Worm (Caenorhabditis elegans) whole organism, L1 larva: ENCODE measurements around the gene F09F7.5.

Experiments
- C04F5.9 ChIP-seq: sonication (generic microtip); optimal IDR thresholded peaks from 2 replicates; lab custom pipeline; 2016; ENCODE audit warnings: missing genetic modification characterization, missing compliant biosample characterization
- C16A3.4 ChIP-seq: fragments of 150-350 bp; optimal IDR thresholded peaks from 2 replicates; lab custom pipeline; 2014; ENCODE audit warnings: missing biosample characterization, missing genetic modification characterization
- F16B12.6 ChIP-seq: fragments of 150-350 bp; optimal IDR thresholded peaks from 2 replicates; lab custom pipeline; 2014; ENCODE audit warnings: missing biosample characterization, missing genetic modification characterization
- aly-2 ChIP-seq: fragments of 150-350 bp; optimal IDR thresholded peaks from 2 replicates; lab custom pipeline; 2014; ENCODE audit warnings: missing biosample characterization, missing genetic modification characterization
- ama-1 ChIP-seq: fragments of 150-350 bp; optimal IDR thresholded peaks from 2 replicates; lab custom pipeline; 2014
- blmp-1 ChIP-seq: fragments of 150-350 bp; optimal IDR thresholded peaks from 2 replicates; lab custom pipeline; 2014; ENCODE audit warnings: missing biosample characterization, missing genetic modification characterization
- ceh-8 ChIP-seq: fragments of 200-800 bp; sonication (Bioruptor generic); optimal IDR thresholded peaks from 2 replicates; lab custom pipeline; 2018; ENCODE audit warnings: mild to moderate bottlenecking, missing genetic modification characterization, moderate library complexity, missing compliant biosample characterization
- ces-1 ChIP-seq: fragments of 150-350 bp; optimal IDR thresholded peaks from 2 replicates; lab custom pipeline; 2014; ENCODE audit warnings: missing biosample characterization, missing genetic modification reagents, missing genetic modification characterization
- dpl-1 ChIP-seq, 3 experiments: fragments of 150-350 bp in 2 of 3; sonication (generic microtip) in 1 of 3; optimal IDR thresholded peaks; 2 replicates each; lab custom pipeline; 2014 to 2017; ENCODE audit warnings: missing biosample characterization in 3 of 3, missing genetic modification characterization in 3 of 3, missing genetic modification reagents in 3 of 3
- dsc-1 ChIP-seq: sonication (generic microtip); optimal IDR thresholded peaks from 2 replicates; lab custom pipeline; 2016; ENCODE audit warnings: mild to moderate bottlenecking, missing genetic modification characterization, missing compliant biosample characterization
- efl-1 ChIP-seq, 4 experiments: fragments of 150-350 bp; optimal IDR thresholded peaks in 3 of 4; peaks in 1 of 4; 1 replicate in 1 of 4; 2 replicates in 3 of 4; lab custom pipeline; 2014; ENCODE audit warnings: missing biosample characterization in 2 of 4, missing genetic modification characterization in 2 of 4, missing genetic modification reagents in 2 of 4
- elt-3 ChIP-seq, 6 experiments: fragments of 150-350 bp in 1 of 6; sonication (generic microtip); optimal IDR thresholded peaks; 2 replicates each; lab custom pipeline; 2017 to 2018; ENCODE audit warnings: missing biosample characterization in 6 of 6, missing genetic modification characterization in 6 of 6, inconsistent platforms in 1 of 6
- fkh-8 ChIP-seq: sonication (generic microtip); optimal IDR thresholded peaks from 2 replicates; lab custom pipeline; 2016; ENCODE audit warnings: mild to moderate bottlenecking, missing genetic modification characterization, missing compliant biosample characterization
- grh-1 ChIP-seq: fragments of 200-800 bp; sonication (Bioruptor generic); IDR thresholded peaks from 2 replicates; pipeline ENCODE4 v1.3.6; 2022; ENCODE audit warnings: missing genetic modification reagents, missing genetic modification characterization, missing compliant biosample characterization
- hlh-4 ChIP-seq: sonication (generic microtip); optimal IDR thresholded peaks from 2 replicates; lab custom pipeline; 2016; ENCODE audit warnings: mild to moderate bottlenecking, missing genetic modification characterization, missing compliant biosample characterization
- irx-1 ChIP-seq: sonication (generic microtip); optimal IDR thresholded peaks from 2 replicates; lab custom pipeline; 2016; ENCODE audit warnings: missing genetic modification characterization, missing compliant biosample characterization
- isw-1 ChIP-seq: fragments of 200-800 bp; sonication (Bioruptor generic); IDR thresholded peaks from 2 replicates; pipeline ENCODE4 v1.3.6; 2022; ENCODE audit warnings: missing genetic modification characterization, missing compliant biosample characterization
- jun-1 ChIP-seq: fragments of 150-350 bp; optimal IDR thresholded peaks from 2 replicates; lab custom pipeline; 2014; ENCODE audit warnings: missing biosample characterization, missing genetic modification reagents, missing genetic modification characterization
- lin-13 ChIP-seq: fragments of 150-350 bp; optimal IDR thresholded peaks from 2 replicates; lab custom pipeline; 2014; ENCODE audit warnings: missing biosample characterization, missing genetic modification reagents, missing genetic modification characterization
- lin-14 ChIP-seq: fragments of 200-800 bp; sonication (Bioruptor generic); optimal IDR thresholded peaks from 2 replicates; lab custom pipeline; 2018; ENCODE audit warnings: mild to moderate bottlenecking, missing genetic modification characterization, moderate library complexity, missing compliant biosample characterization
- lin-15B ChIP-seq: fragments of 150-350 bp; sonication (generic microtip); optimal IDR thresholded peaks from 3 replicates; lab custom pipeline; 2014; ENCODE audit warnings: missing biosample characterization, missing genetic modification characterization
- lin-39 ChIP-seq: fragments of 150-350 bp; optimal IDR thresholded peaks from 2 replicates; lab custom pipeline; 2014; ENCODE audit warnings: missing biosample characterization, missing genetic modification reagents, missing genetic modification characterization
- lir-3 ChIP-seq: sonication (generic microtip); optimal IDR thresholded peaks from 2 replicates; lab custom pipeline; 2016; ENCODE audit warnings: mild to moderate bottlenecking, missing genetic modification characterization, moderate library complexity, missing compliant biosample characterization; ENCODE audit not compliant: poor library complexity
- lsy-2 ChIP-seq, 2 experiments: fragments of 150-350 bp; optimal IDR thresholded peaks; 2 replicates each; lab custom pipeline; 2014; ENCODE audit warnings: missing biosample characterization in 2 of 2, missing genetic modification characterization in 2 of 2
- mdl-1 ChIP-seq, 2 experiments: fragments of 150-350 bp; optimal IDR thresholded peaks; 2 replicates each; lab custom pipeline; 2014 to 2017; ENCODE audit warnings: missing biosample characterization in 2 of 2, missing genetic modification characterization in 2 of 2, inconsistent platforms in 1 of 2
- mep-1 ChIP-seq: fragments of 150-350 bp; optimal IDR thresholded peaks from 2 replicates; lab custom pipeline; 2014; ENCODE audit warnings: missing biosample characterization, missing genetic modification characterization
- nhr-11 ChIP-seq: fragments of 150-350 bp; optimal IDR thresholded peaks from 2 replicates; lab custom pipeline; 2014; ENCODE audit warnings: missing biosample characterization, missing genetic modification characterization
- nhr-12 ChIP-seq: sonication (generic microtip); optimal IDR thresholded peaks from 2 replicates; lab custom pipeline; 2017; ENCODE audit warnings: missing biosample characterization, missing genetic modification characterization
- nhr-19 ChIP-seq: fragments of 200-800 bp; sonication (Bioruptor generic); conservative IDR thresholded peaks from 2 replicates; pipeline ENCODE4 v1.3.6; 2022; ENCODE audit warnings: missing genetic modification characterization, missing compliant biosample characterization
- nhr-20 ChIP-seq: sonication (generic microtip); optimal IDR thresholded peaks from 2 replicates; lab custom pipeline; 2016; ENCODE audit warnings: mild to moderate bottlenecking, missing genetic modification characterization, missing compliant biosample characterization
- nhr-47 ChIP-seq: sonication (generic microtip); optimal IDR thresholded peaks from 2 replicates; lab custom pipeline; 2016; ENCODE audit warnings: mild to moderate bottlenecking, missing genetic modification characterization, moderate library complexity, missing compliant biosample characterization
- nhr-71 ChIP-seq: sonication (generic microtip); optimal IDR thresholded peaks from 2 replicates; lab custom pipeline; 2016; ENCODE audit warnings: mild to moderate bottlenecking, missing genetic modification characterization, moderate library complexity, missing compliant biosample characterization
- nhr-85 ChIP-seq: sonication (generic microtip); peaks from one replicate; lab custom pipeline; 2016; ENCODE audit warnings: missing genetic modification characterization, inconsistent platforms, missing compliant biosample characterization
- nhr-90 ChIP-seq: sonication (generic microtip); optimal IDR thresholded peaks from 2 replicates; lab custom pipeline; 2016; ENCODE audit warnings: mild to moderate bottlenecking, missing genetic modification characterization, missing compliant biosample characterization; ENCODE audit not compliant: poor library complexity
- pqm-1 ChIP-seq: sonication (generic microtip); optimal IDR thresholded peaks from 3 replicates; lab custom pipeline; 2017; ENCODE audit warnings: missing biosample characterization, missing genetic modification characterization
- rnt-1 ChIP-seq: sonication (generic microtip); optimal IDR thresholded peaks from 2 replicates; lab custom pipeline; 2016; ENCODE audit warnings: mild to moderate bottlenecking, missing genetic modification characterization, moderate library complexity, missing compliant biosample characterization
- skn-1 ChIP-seq: fragments of 150-350 bp; optimal IDR thresholded peaks from 2 replicates; lab custom pipeline; 2014; ENCODE audit warnings: missing biosample characterization, missing genetic modification characterization
- snu-23 ChIP-seq: sonication (generic microtip); optimal IDR thresholded peaks from 2 replicates; lab custom pipeline; 2016; ENCODE audit warnings: missing genetic modification characterization, missing compliant biosample characterization
- sptf-1 ChIP-seq: fragments of 150-350 bp; optimal IDR thresholded peaks from 2 replicates; lab custom pipeline; 2014; ENCODE audit warnings: missing biosample characterization, missing genetic modification characterization
- sup-37 ChIP-seq: fragments of 200-800 bp; sonication (Bioruptor generic); optimal IDR thresholded peaks from 2 replicates; lab custom pipeline; 2018; ENCODE audit warnings: mild to moderate bottlenecking, missing genetic modification characterization, missing compliant biosample characterization
- swsn-7 ChIP-seq: sonication (generic microtip); optimal IDR thresholded peaks from 2 replicates; lab custom pipeline; 2016; ENCODE audit warnings: missing genetic modification characterization, missing compliant biosample characterization
- tbx-2 ChIP-seq: sonication (generic microtip); optimal IDR thresholded peaks from 2 replicates; lab custom pipeline; 2016; ENCODE audit warnings: missing genetic modification characterization, missing compliant biosample characterization
- unc-130 ChIP-seq: fragments of 150-350 bp; optimal IDR thresholded peaks from 2 replicates; lab custom pipeline; 2017; ENCODE audit warnings: missing biosample characterization, missing genetic modification characterization, inconsistent platforms
- unc-30 ChIP-seq: sonication (generic microtip); optimal IDR thresholded peaks from 2 replicates; lab custom pipeline; 2017; ENCODE audit warnings: missing biosample characterization, missing genetic modification characterization
- unc-62 ChIP-seq: fragments of 150-350 bp; optimal IDR thresholded peaks from 2 replicates; lab custom pipeline; 2014; ENCODE audit warnings: missing biosample characterization, missing genetic modification reagents, missing genetic modification characterization
- unc-98 ChIP-seq: fragments of 200-800 bp; sonication (Bioruptor generic); IDR thresholded peaks from 2 replicates; pipeline ENCODE4 v1.3.6; 2022; ENCODE audit warnings: missing genetic modification characterization, missing compliant biosample characterization
- vab-15 ChIP-seq: sonication (generic microtip); optimal IDR thresholded peaks from 2 replicates; lab custom pipeline; 2017; ENCODE audit warnings: missing genotype, mild to moderate bottlenecking, missing genetic modification characterization, missing compliant biosample characterization
- zip-4 ChIP-seq: fragments of 200-800 bp; sonication (Bioruptor generic); optimal IDR thresholded peaks from 2 replicates; lab custom pipeline; 2018; ENCODE audit warnings: mild to moderate bottlenecking, missing genetic modification characterization, moderate library complexity, missing compliant biosample characterization
- ztf-11 ChIP-seq, 2 experiments: sonication (generic microtip); optimal IDR thresholded peaks; 2 replicates each; lab custom pipeline; 2016 to 2017; ENCODE audit warnings: missing genetic modification characterization in 2 of 2, missing biosample characterization in 1 of 2, missing compliant biosample characterization in 1 of 2
- ztf-4 ChIP-seq: fragments of 150-350 bp; optimal IDR thresholded peaks from 2 replicates; lab custom pipeline; 2014; ENCODE audit warnings: missing biosample characterization, missing genetic modification characterization

Gene F09F7.5

DNA sequence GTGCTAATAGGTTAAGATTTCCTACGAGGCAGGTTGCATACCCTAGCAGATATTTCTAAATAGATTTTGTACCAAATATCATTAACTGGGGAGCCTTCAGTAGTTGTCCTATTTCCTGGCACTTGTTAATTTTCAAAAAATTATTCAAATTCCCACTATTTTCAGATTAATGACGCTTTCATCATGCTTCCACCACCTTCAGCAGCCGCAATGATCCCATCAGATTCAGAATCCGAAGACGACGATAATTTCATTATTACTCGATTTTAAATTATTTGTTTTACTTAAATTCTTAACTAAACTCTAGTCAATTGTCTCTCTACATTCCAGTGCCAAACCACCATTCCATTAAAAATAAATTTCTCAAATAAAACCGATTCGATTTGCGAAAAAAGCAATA is 4.1 kb downstream of the F09F7.5 start (continued):
- no peak for TF ChIP-seq nhr-11 (tag; lab: Kevin White, UChicago)
- TF ChIP-seq, all 84 proteins: peak for 15

DNA sequence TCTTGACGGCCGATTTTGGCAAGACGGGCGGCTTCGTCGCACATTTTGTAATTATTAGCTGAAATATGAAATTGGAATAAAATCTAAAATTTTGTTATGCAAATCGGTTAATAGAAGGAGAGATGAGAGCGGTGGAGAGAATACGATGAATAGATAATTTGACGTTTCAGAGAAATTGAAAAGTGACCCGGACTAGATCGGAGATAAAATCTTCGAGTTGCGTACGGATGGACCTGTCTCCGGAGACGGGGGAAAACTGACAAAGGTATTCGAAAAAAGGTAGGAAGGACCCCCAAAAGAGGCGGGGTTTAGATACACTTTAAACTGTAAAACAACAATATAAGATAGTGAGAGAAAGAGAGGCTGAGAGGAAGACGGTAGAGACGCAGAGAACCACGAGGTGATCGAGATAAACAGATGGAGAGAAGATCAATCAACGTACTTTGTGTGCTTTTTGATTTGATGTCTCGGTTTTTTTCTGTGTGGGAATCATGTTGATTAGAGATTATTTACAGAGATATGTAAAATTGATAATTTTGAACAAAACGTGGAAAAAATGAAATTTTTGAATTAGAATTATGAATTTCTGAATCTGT is 5.4 kb downstream of the F09F7.5 start, which contains the start of gene F09F7.6:
Gene F09F7.6, minus strand, starts transcription at position 64 of the 596 bp plus-strand sequence.
- no peak for TF ChIP-seq fkh-8 (tag; lab: Kevin White, UChicago)
- TF ChIP-seq lin-14 (GFP tag; lab: Kevin White, UChicago), result peak; percentile 89
- TF ChIP-seq nhr-47 (tag; lab: Kevin White, UChicago), result peak; percentile 62
- peak; percentile 44 for TF ChIP-seq blmp-1
- no peak for TF ChIP-seq jun-1
- TF ChIP-seq ztf-4 (tag; lab: Kevin White, UChicago), result peak; percentile 51
- TF ChIP-seq F16B12.6, result no peak
- TF ChIP-seq unc-30 (tag; lab: Kevin White, UChicago), result no peak
- peak; percentile 18 for TF ChIP-seq mep-1 (tag; lab: Kevin White, UChicago)
- peak; percentile 98 for TF ChIP-seq nhr-85
- TF ChIP-seq tbx-2, result peak; percentile 81
- no peak for TF ChIP-seq unc-98
- peak; percentile 97 for TF ChIP-seq nhr-20 (tag; lab: Kevin White, UChicago)
- TF ChIP-seq lsy-2 (tag; optimal IDR thresholded peaks at IDR 0.05; lab: Kevin White, UChicago), result peak; percentile 57 to 63
- peak; percentile 95 for TF ChIP-seq nhr-71 (tag; lab: Kevin White, UChicago)
- TF ChIP-seq lin-13 (GFP tag; lab: Kevin White, UChicago), result peak; percentile 4
- TF ChIP-seq pqm-1 (tag; lab: Kevin White, UChicago), result no peak
- peak in 1 of 2 experiments; percentile 96 for TF ChIP-seq mdl-1 (tag; optimal IDR thresholded peaks at IDR 0.05; lab: Kevin White, UChicago)
- TF ChIP-seq C16A3.4, result peak; percentile 74
- peak; percentile 72 for TF ChIP-seq lir-3 (tag; lab: Kevin White, UChicago)
- no peak for TF ChIP-seq zip-4
- TF ChIP-seq rnt-1 (tag; lab: Kevin White, UChicago), result peak; percentile 76
- TF ChIP-seq nhr-12, result no peak
- peak; percentile 41 for TF ChIP-seq dsc-1 (tag; lab: Kevin White, UChicago)
- TF ChIP-seq ceh-8 (GFP tag; lab: Kevin White, UChicago), result no peak
- TF ChIP-seq nhr-90 (tag; lab: Kevin White, UChicago), result peak; percentile 81
- peak; percentile 50 for TF ChIP-seq vab-15 (tag; lab: Kevin White, UChicago)
- TF ChIP-seq ces-1 (GFP tag; lab: Kevin White, UChicago), result no peak
- no peak for TF ChIP-seq unc-62
- TF ChIP-seq lin-15B (tag; lab: Kevin White, UChicago), result no peak
- peak; percentile 10 for TF ChIP-seq irx-1 (tag; lab: Kevin White, UChicago)
- TF ChIP-seq unc-130 (tag; lab: Kevin White, UChicago), result peak; percentile 89
- peak; percentile 35 to 93 (median 72) for TF ChIP-seq elt-3 (tag; optimal IDR thresholded peaks at IDR 0.05; lab: Kevin White, UChicago)
- TF ChIP-seq lin-39 (tag; lab: Kevin White, UChicago), result peak; percentile 25
- peak; percentile 26 for TF ChIP-seq C04F5.9 (tag; lab: Kevin White, UChicago)
- TF ChIP-seq grh-1 (GFP tag; lab: Robert Waterston, UW), result peak; percentile 53; the same call in 1 of the 2 replicates
- no peak for TF ChIP-seq skn-1 (tag; lab: Kevin White, UChicago)
- peak; percentile 37 to 52 for TF ChIP-seq efl-1 (optimal IDR thresholded peaks at IDR 0.05; lab: Kevin White, UChicago)
- TF ChIP-seq efl-1 (GFP tag; optimal IDR thresholded peaks at IDR 0.05 in 1 of 2; lab: Kevin White, UChicago), result peak in 1 of 2 experiments; percentile 96
- TF ChIP-seq hlh-4 (tag; lab: Kevin White, UChicago), result no peak
- peak; percentile 93 for TF ChIP-seq snu-23 (GFP tag; lab: Kevin White, UChicago)
- TF ChIP-seq nhr-19, result peak; percentile 98
- peak; percentile 46 for TF ChIP-seq swsn-7 (tag; lab: Kevin White, UChicago)
- no peak for TF ChIP-seq sptf-1 (tag; lab: Kevin White, UChicago)
- TF ChIP-seq isw-1 (GFP tag; lab: Robert Waterston, UW), result no peak
- TF ChIP-seq aly-2 (tag; lab: Kevin White, UChicago), result no peak
- no peak for TF ChIP-seq ztf-11 (tag; optimal IDR thresholded peaks at IDR 0.05; lab: Kevin White, UChicago)
- peak; percentile 47 for TF ChIP-seq ama-1 (lab: Kevin White, UChicago)
- no peak for TF ChIP-seq sup-37 (GFP tag; lab: Kevin White, UChicago)
- peak in 2 of 3 experiments; percentile 21 to 42 for TF ChIP-seq dpl-1 (GFP tag; optimal IDR thresholded peaks at IDR 0.05; lab: Kevin White, UChicago)
